Fruit fly (Drosophila melanogaster): ENCODE results near the gene Z600.

DNA sequence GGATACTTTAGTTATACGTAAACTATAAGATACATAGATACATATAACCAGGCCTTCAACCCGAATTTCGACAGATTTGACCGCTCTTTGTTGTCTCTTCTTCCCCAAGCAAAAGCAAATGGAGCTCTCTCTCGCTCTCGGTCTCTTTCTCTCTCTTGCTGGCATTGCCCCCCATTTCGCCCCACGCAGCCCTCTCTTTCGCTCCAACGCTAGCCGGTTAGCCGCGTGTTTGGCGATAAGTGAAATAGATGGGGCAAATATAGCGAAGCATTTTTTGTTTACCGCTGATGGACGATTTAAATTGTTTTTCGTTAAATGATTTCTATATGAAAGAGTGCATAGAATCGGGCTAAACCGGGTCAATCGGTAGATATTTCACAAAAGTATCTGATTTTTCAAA, 5.5 kb downstream of the Z600 start:
- TF ChIP-seq psq (optimal IDR thresholded peaks at IDR 0.05) (no peak), EcR (GFP tag; optimal IDR thresholded peaks at IDR 0.05) (no peak), pan (optimal IDR thresholded peaks at IDR 0.05) (no peak)
